Fruit fly (Drosophila melanogaster): ENCODE data around the gene tal-2A.

Gene tal-2A

DNA sequence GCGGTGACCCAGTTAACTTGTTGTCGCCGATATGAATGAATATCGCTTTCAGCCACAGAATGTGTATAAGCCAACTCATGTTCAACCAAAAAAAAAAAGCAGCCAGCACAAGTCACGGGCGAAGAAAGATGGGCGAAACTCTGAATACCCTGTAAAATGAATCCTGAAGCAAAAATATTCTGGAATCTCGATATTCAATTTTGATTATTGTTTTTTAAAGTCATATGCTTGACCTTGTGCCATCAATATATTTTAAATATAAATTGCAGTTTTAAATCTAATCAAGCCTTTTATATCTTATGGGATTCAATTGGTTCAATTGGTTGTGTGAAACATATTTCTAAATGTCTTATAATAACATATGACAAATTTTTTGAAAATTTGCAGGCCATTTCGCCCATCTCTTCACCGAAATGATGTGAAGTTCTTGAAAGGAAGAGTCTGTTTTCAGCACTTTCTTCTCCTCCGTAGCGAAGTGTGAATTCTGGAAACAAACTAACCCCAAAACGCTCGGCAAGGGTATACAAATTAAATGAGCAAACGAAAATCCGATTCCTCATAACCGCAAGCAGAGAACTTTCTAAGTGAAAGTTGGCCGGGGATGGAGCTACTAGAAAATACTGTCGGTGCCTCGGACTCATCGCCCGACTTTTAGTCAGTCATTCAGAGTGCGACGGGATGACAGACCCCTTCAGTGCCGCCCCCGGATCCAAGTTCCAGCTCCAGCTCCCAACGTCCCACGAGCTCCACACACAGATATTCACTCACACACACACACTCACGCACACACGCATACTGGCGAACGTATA, 2.9 kb downstream of the tal-2A start (continued):
- TF ChIP-seq gem (tag; optimal IDR thresholded peaks at IDR 0.05) (peak; percentile 32), dysf (GFP tag; IDR thresholded peaks at IDR 0.05) (no peak), CG12155 (GFP tag; optimal IDR thresholded peaks at IDR 0.05) (no peak), ewg (GFP tag; optimal IDR thresholded peaks at IDR 0.05) (peak; percentile 16), CG31441 (GFP tag; IDR thresholded peaks at IDR 0.05) (peak; percentile 42; the same call in 1 of the 2 replicates), D19B (GFP tag; optimal IDR thresholded peaks at IDR 0.05) (peak; percentile 10), Max (GFP tag; optimal IDR thresholded peaks at IDR 0.05) (no peak), lola (GFP tag; optimal IDR thresholded peaks at IDR 0.05) (peak in 1 of 3 experiments; percentile 12), kay (GFP tag; optimal IDR thresholded peaks at IDR 0.05) (no peak), bsh (GFP tag; optimal IDR thresholded peaks at IDR 0.05) (peak in 1 of 2 experiments; percentile 32), dan (GFP tag; IDR thresholded peaks at IDR 0.05) (no peak), CG12219 (GFP tag; optimal IDR thresholded peaks at IDR 0.05) (no peak), oc (tag; optimal IDR thresholded peaks at IDR 0.05) (peak; percentile 16), Xrp1 (GFP tag; IDR thresholded peaks at IDR 0.05) (peak; percentile 18; the same call in 1 of the 2 replicates), row (GFP tag; IDR thresholded peaks at IDR 0.05) (0 out of 3 replicates have a peak, but pooled peaks have one; percentile 15), Blimp-1 (GFP tag; optimal IDR thresholded peaks at IDR 0.05) (peak; percentile 96), sr (GFP tag; IDR thresholded peaks at IDR 0.05) (0 out of 3 replicates have a peak, but pooled peaks have one; percentile 49)

DNA sequence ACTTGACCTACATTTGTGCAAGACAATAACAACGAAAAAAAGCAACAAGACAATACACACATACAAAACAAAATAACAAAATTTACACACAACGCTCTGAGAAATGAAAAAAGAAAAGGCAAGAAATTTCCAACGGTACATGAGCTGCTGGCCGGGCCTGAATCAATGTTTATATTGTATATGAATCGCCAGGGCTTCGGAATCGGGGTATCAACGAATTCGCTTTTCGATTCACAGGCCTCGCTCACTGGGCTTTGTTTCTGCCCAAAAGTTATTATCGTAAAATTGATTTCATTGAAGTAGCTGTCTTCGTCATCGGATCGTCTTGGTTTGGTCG, 3.4 kb downstream of the tal-2A start:
- TF ChIP-seq pros (GFP tag; optimal IDR thresholded peaks at IDR 0.05) (peak; percentile 66), pita (GFP tag; optimal IDR thresholded peaks at IDR 0.05) (no peak), zf30C (GFP tag; optimal IDR thresholded peaks at IDR 0.05) (no peak), lov (optimal IDR thresholded peaks at IDR 0.05) (no peak), lov (GFP tag; IDR thresholded peaks at IDR 0.05) (no peak), CG15601 (tag; optimal IDR thresholded peaks at IDR 0.05) (no peak), CG10267 (tag; optimal IDR thresholded peaks at IDR 0.05) (no peak), CG32772 (GFP tag; IDR thresholded peaks at IDR 0.05) (no peak), Nf-YB (GFP tag; optimal IDR thresholded peaks at IDR 0.05) (no peak), CG43689 (GFP tag; IDR thresholded peaks at IDR 0.05) (no peak), Sry-β (GFP tag; optimal IDR thresholded peaks at IDR 0.05) (no peak), CG11560 (tag; IDR thresholded peaks at IDR 0.05) (no peak), Gsc (GFP tag; IDR thresholded peaks at IDR 0.05) (no peak), fd64A (GFP tag; optimal IDR thresholded peaks at IDR 0.05) (no peak), klu (GFP tag; IDR thresholded peaks at IDR 0.05) (no peak), ash1 (GFP tag; optimal IDR thresholded peaks at IDR 0.05) (no peak), nerfin-2 (GFP tag; IDR thresholded peaks at IDR 0.05; ENCODE audit: partially characterized antibody) (no peak), CG3065 (GFP tag; optimal IDR thresholded peaks at IDR 0.05) (no peak), CG2199 (GFP tag; IDR thresholded peaks at IDR 0.05) (peak; percentile 53; the same call in 1 of the 3 replicates), corto (GFP tag; optimal IDR thresholded peaks at IDR 0.05) (no peak), cg (GFP tag; optimal IDR thresholded peaks at IDR 0.05) (peak; percentile 84), Blimp-1 (GFP tag; optimal IDR thresholded peaks at IDR 0.05) (peak; percentile 10), Hr39 (optimal IDR thresholded peaks at IDR 0.05) (no peak), CG6689 (GFP tag; IDR thresholded peaks at IDR 0.05) (no peak), hb (GFP tag; IDR thresholded peaks at IDR 0.05; ENCODE audit: partially characterized antibody) (no peak), CG5180 (GFP tag; optimal IDR thresholded peaks at IDR 0.05) (no peak), C15 (GFP tag; IDR thresholded peaks at IDR 0.05) (no peak), CG8478 (optimal IDR thresholded peaks at IDR 0.05) (no peak), sna (GFP tag; IDR thresholded peaks at IDR 0.05; ENCODE audit: partially characterized antibody) (no peak), kni (GFP tag; optimal IDR thresholded peaks at IDR 0.05) (peak; percentile 64), nom (GFP tag; optimal IDR thresholded peaks at IDR 0.05) (peak; percentile 65), CG10274 (GFP tag; optimal IDR thresholded peaks at IDR 0.05) (no peak), Hsf (GFP tag; optimal IDR thresholded peaks at IDR 0.05) (no peak)

All from whole organism, embryonic.